Worm (Caenorhabditis elegans) whole organism, L4 larva: Measurements from ENCODE around the gene C01G10.6.

Experiments
- D1046.2 ChIP-seq: fragments of 200-800 bp; sonication (Bioruptor generic); IDR thresholded peaks from 2 replicates; pipeline ENCODE4 v1.3.6; 2022; ENCODE audit warnings: missing genetic modification characterization, missing compliant biosample characterization
- F10B5.3 ChIP-seq: sonication (generic microtip); optimal IDR thresholded peaks from 2 replicates; lab custom pipeline; 2016; ENCODE audit warnings: mild to moderate bottlenecking, missing genetic modification characterization, missing compliant biosample characterization
- F26F4.8 ChIP-seq: fragments of 200-800 bp; sonication (Bioruptor generic); conservative IDR thresholded peaks from 2 replicates; pipeline ENCODE4 v1.3.6; 2022; ENCODE audit warnings: missing genetic modification characterization, missing compliant biosample characterization
- F37D6.2 ChIP-seq: sonication (generic microtip); optimal IDR thresholded peaks from 2 replicates; lab custom pipeline; 2016; ENCODE audit warnings: mild to moderate bottlenecking, missing genetic modification characterization, missing compliant biosample characterization
- F44E2.7 ChIP-seq: fragments of 200-800 bp; sonication (Bioruptor generic); IDR thresholded peaks from 2 replicates; pipeline ENCODE4 v2.1.2; 2022; ENCODE audit warnings: missing genetic modification characterization, missing compliant biosample characterization
- T26A8.4 ChIP-seq: fragments of 200-800 bp; sonication (Bioruptor generic); IDR thresholded peaks from 2 replicates; pipeline ENCODE4 v1.3.6; 2022; ENCODE audit warnings: missing genetic modification characterization, missing compliant biosample characterization
- Y105C5A.15 ChIP-seq: fragments of 200-800 bp; sonication (Bioruptor generic); IDR thresholded peaks from 2 replicates; pipeline ENCODE4 v1.3.6; 2022; ENCODE audit warnings: missing genetic modification characterization, missing compliant biosample characterization
- Y48G9A.11 ChIP-seq: fragments of 200-800 bp; sonication (Bioruptor generic); IDR thresholded peaks from 2 replicates; pipeline ENCODE4 v1.3.6; 2022; ENCODE audit warnings: missing genetic modification reagents, missing genetic modification characterization, missing compliant biosample characterization
- ZK337.2 ChIP-seq: fragments of 200-800 bp; sonication (Bioruptor generic); IDR thresholded peaks from 2 replicates; pipeline ENCODE4 v1.3.6; 2022; ENCODE audit warnings: missing genetic modification reagents, missing genetic modification characterization, missing compliant biosample characterization
- ZK546.5 ChIP-seq, 2 experiments: sonication (generic microtip); optimal IDR thresholded peaks; 2 replicates each; lab custom pipeline; 2017; ENCODE audit warnings: missing biosample characterization in 2 of 2, missing genetic modification characterization in 2 of 2
- aha-1 ChIP-seq: fragments of 150-350 bp; peaks from one replicate; lab custom pipeline; 2014; ENCODE audit warnings: missing biosample characterization, missing genetic modification characterization
- ama-1 ChIP-seq: fragments of 150-350 bp; optimal IDR thresholded peaks from 2 replicates; lab custom pipeline; 2014; ENCODE audit warnings: inconsistent platforms, mixed read lengths
- ceh-32 ChIP-seq: sonication (generic microtip); optimal IDR thresholded peaks from 2 replicates; lab custom pipeline; 2016; ENCODE audit warnings: mild to moderate bottlenecking, missing genetic modification characterization, missing compliant biosample characterization; ENCODE audit not compliant: poor library complexity
- ceh-82 ChIP-seq: sonication (generic microtip); optimal IDR thresholded peaks from 2 replicates; lab custom pipeline; 2017; ENCODE audit warnings: missing biosample characterization, missing genetic modification characterization
- ces-1 ChIP-seq: fragments of 150-350 bp; sonication (generic microtip); optimal IDR thresholded peaks from 4 replicates; lab custom pipeline; 2014; ENCODE audit warnings: missing biosample characterization, missing genetic modification reagents, missing genetic modification characterization
- cey-2 ChIP-seq: sonication (generic microtip); optimal IDR thresholded peaks from 3 replicates; lab custom pipeline; 2017; ENCODE audit warnings: missing genetic modification characterization, mild to moderate bottlenecking, missing compliant biosample characterization, antibody characterized with exemption, borderline replicate concordance; ENCODE audit not compliant: insufficient read depth
- ctbp-1 ChIP-seq: fragments of 200-800 bp; sonication (Bioruptor generic); IDR thresholded peaks from 2 replicates; pipeline ENCODE4 v1.3.6; 2022; ENCODE audit warnings: missing genetic modification reagents, missing genetic modification characterization, missing compliant biosample characterization
- daf-16 ChIP-seq, 3 experiments: sonication (generic microtip); optimal IDR thresholded peaks; 2 replicates each; lab custom pipeline; 2016 to 2017; ENCODE audit warnings: missing genetic modification characterization in 3 of 3, missing genetic modification reagents in 3 of 3, mild to moderate bottlenecking in 2 of 3, missing compliant biosample characterization in 2 of 3, missing biosample characterization in 1 of 3, moderate library complexity in 1 of 3
- daf-19 ChIP-seq: fragments of 200-800 bp; sonication (Bioruptor generic); conservative IDR thresholded peaks from 2 replicates; pipeline ENCODE4 v1.3.6; 2022; ENCODE audit warnings: missing genetic modification characterization, missing compliant biosample characterization
- dmd-9 ChIP-seq: fragments of 200-800 bp; sonication (Bioruptor generic); IDR thresholded peaks from 2 replicates; pipeline ENCODE4 v1.3.6; 2022; ENCODE audit warnings: missing genetic modification reagents, missing genetic modification characterization, missing compliant biosample characterization
- dpl-1 ChIP-seq: fragments of 150-350 bp; optimal IDR thresholded peaks from 2 replicates; lab custom pipeline; 2014; ENCODE audit warnings: missing biosample characterization, missing genetic modification reagents, missing genetic modification characterization
- egl-43 ChIP-seq: fragments of 200-800 bp; sonication (Bioruptor generic); IDR thresholded peaks from 2 replicates; pipeline ENCODE4 v1.3.6; 2022; ENCODE audit warnings: missing genetic modification reagents, missing genetic modification characterization, missing compliant biosample characterization
- fos-1 ChIP-seq: fragments of 150-350 bp; optimal IDR thresholded peaks from 2 replicates; lab custom pipeline; 2014; ENCODE audit warnings: missing biosample characterization, missing genetic modification characterization
- gei-8 ChIP-seq: fragments of 200-800 bp; sonication (Bioruptor generic); optimal IDR thresholded peaks from 2 replicates; lab custom pipeline; 2018; ENCODE audit warnings: mild to moderate bottlenecking, missing genetic modification characterization, missing compliant biosample characterization
- hlh-11 ChIP-seq: fragments of 200-800 bp; sonication (Bioruptor generic); optimal IDR thresholded peaks from 2 replicates; lab custom pipeline; 2018; ENCODE audit warnings: mild to moderate bottlenecking, missing genetic modification characterization, missing compliant biosample characterization
- lim-7 ChIP-seq: fragments of 200-800 bp; sonication (Bioruptor generic); IDR thresholded peaks from 2 replicates; pipeline ENCODE4 v1.3.6; 2022; ENCODE audit warnings: missing genetic modification characterization, missing compliant biosample characterization
- lin-13 ChIP-seq: fragments of 150-350 bp; optimal IDR thresholded peaks from 2 replicates; lab custom pipeline; 2014; ENCODE audit warnings: missing biosample characterization, missing genetic modification reagents, missing genetic modification characterization
- lin-29 ChIP-seq: fragments of 200-800 bp; sonication (Bioruptor generic); IDR thresholded peaks from 2 replicates; pipeline ENCODE4 v1.3.6; 2022; ENCODE audit warnings: missing genetic modification reagents, missing genetic modification characterization, missing compliant biosample characterization
- lin-38 ChIP-seq: fragments of 200-800 bp; sonication (Bioruptor generic); IDR thresholded peaks from 2 replicates; pipeline ENCODE4 v1.3.6; 2022; ENCODE audit warnings: missing genetic modification reagents, missing genetic modification characterization, missing compliant biosample characterization
- lir-3 ChIP-seq: sonication (generic microtip); optimal IDR thresholded peaks from 2 replicates; lab custom pipeline; 2016; ENCODE audit warnings: mild to moderate bottlenecking, missing genetic modification characterization, missing compliant biosample characterization
- lsy-2 ChIP-seq, 2 experiments: fragments of 150-350 bp in 1 of 2; sonication (generic microtip) in 1 of 2; optimal IDR thresholded peaks; 2 replicates each; lab custom pipeline; 2014 to 2017; ENCODE audit warnings: missing biosample characterization in 2 of 2, missing genetic modification characterization in 2 of 2
- madf-9 ChIP-seq: fragments of 200-800 bp; sonication (Bioruptor generic); conservative IDR thresholded peaks from 2 replicates; pipeline ENCODE4 v1.3.6; 2022; ENCODE audit warnings: missing genetic modification reagents, missing genetic modification characterization, missing compliant biosample characterization
- mdl-1 ChIP-seq, 2 experiments: fragments of 150-350 bp in 1 of 2; sonication (generic microtip) in 1 of 2; optimal IDR thresholded peaks; 2 replicates each; lab custom pipeline; 2014 to 2017; ENCODE audit warnings: missing biosample characterization in 2 of 2, missing genetic modification characterization in 2 of 2
- mes-2 ChIP-seq: sonication (generic microtip); optimal IDR thresholded peaks from 2 replicates; lab custom pipeline; 2016; ENCODE audit warnings: missing genotype, mild to moderate bottlenecking, missing genetic modification characterization, missing compliant biosample characterization; ENCODE audit not compliant: poor library complexity, severe bottlenecking
- mxl-2 ChIP-seq: fragments of 200-800 bp; sonication (Bioruptor generic); conservative IDR thresholded peaks from 2 replicates; pipeline ENCODE4 v1.3.6; 2022; ENCODE audit warnings: missing genetic modification reagents, missing genetic modification characterization, missing compliant biosample characterization
- nhr-10 ChIP-seq: fragments of 150-350 bp; optimal IDR thresholded peaks from 2 replicates; lab custom pipeline; 2014; ENCODE audit warnings: missing biosample characterization, missing genetic modification characterization
- nhr-11 ChIP-seq: fragments of 150-350 bp; optimal IDR thresholded peaks from 2 replicates; lab custom pipeline; 2014; ENCODE audit warnings: missing biosample characterization, missing genetic modification characterization
- nhr-111 ChIP-seq: fragments of 200-800 bp; sonication (Bioruptor generic); optimal IDR thresholded peaks from 2 replicates; lab custom pipeline; 2018; ENCODE audit warnings: mild to moderate bottlenecking, missing genetic modification characterization, missing compliant biosample characterization
- nhr-6 ChIP-seq: fragments of 150-350 bp; optimal IDR thresholded peaks from 2 replicates; lab custom pipeline; 2014; ENCODE audit warnings: missing biosample characterization, missing genetic modification characterization
- nhr-77 ChIP-seq: fragments of 150-350 bp; optimal IDR thresholded peaks from 2 replicates; lab custom pipeline; 2014; ENCODE audit warnings: missing biosample characterization, missing genetic modification characterization
- pha-4 ChIP-seq, 2 experiments: fragments of 150-350 bp in 1 of 2; fragments of 200-800 bp in 1 of 2; sonication (Bioruptor generic) in 1 of 2; IDR thresholded peaks in 1 of 2; optimal IDR thresholded peaks in 1 of 2; 2 replicates each; pipeline versions ENCODE4 v1.3.6 to Lab custom; 2014 to 2022; ENCODE audit warnings: missing genetic modification characterization in 2 of 2, missing genetic modification reagents in 2 of 2, missing biosample characterization in 1 of 2, missing compliant biosample characterization in 1 of 2
- php-3 ChIP-seq: fragments of 200-800 bp; sonication (Bioruptor generic); IDR thresholded peaks from 2 replicates; pipeline ENCODE4 v1.3.6; 2022; ENCODE audit warnings: missing genetic modification reagents, missing genetic modification characterization, missing compliant biosample characterization
- pqm-1 ChIP-seq: sonication (generic microtip); optimal IDR thresholded peaks from 2 replicates; lab custom pipeline; 2017; ENCODE audit warnings: missing biosample characterization, missing genetic modification characterization
- set-16 ChIP-seq: fragments of 200-800 bp; sonication (Bioruptor generic); IDR thresholded peaks from 2 replicates; pipeline ENCODE4 v1.3.6; 2022; ENCODE audit warnings: missing genetic modification reagents, missing genetic modification characterization, missing compliant biosample characterization
- skn-1 ChIP-seq: fragments of 150-350 bp; optimal IDR thresholded peaks from 2 replicates; lab custom pipeline; 2014; ENCODE audit warnings: missing biosample characterization, missing genetic modification characterization
- snpc-1.2 ChIP-seq: fragments of 200-800 bp; sonication (Bioruptor generic); IDR thresholded peaks from 2 replicates; pipeline ENCODE4 v1.3.6; 2022; ENCODE audit warnings: missing genetic modification reagents, missing genetic modification characterization, missing compliant biosample characterization
- snpc-4 ChIP-seq: fragments of 150-350 bp; optimal IDR thresholded peaks from 2 replicates; lab custom pipeline; 2014; ENCODE audit warnings: missing biosample characterization, missing genetic modification characterization
- tag-97 ChIP-seq: fragments of 200-800 bp; sonication (Bioruptor generic); IDR thresholded peaks from 2 replicates; pipeline ENCODE4 v1.3.6; 2022; ENCODE audit warnings: missing genetic modification characterization, missing compliant biosample characterization
- unc-130 ChIP-seq: sonication (generic microtip); optimal IDR thresholded peaks from 2 replicates; lab custom pipeline; 2016; ENCODE audit warnings: missing genetic modification reagents, missing genetic modification characterization, missing compliant biosample characterization
- zip-11 ChIP-seq: fragments of 200-800 bp; sonication (Bioruptor generic); IDR thresholded peaks from 2 replicates; pipeline ENCODE4 v1.3.6; 2022; ENCODE audit warnings: missing genetic modification characterization, missing compliant biosample characterization

C01G10.6 gene

DNA sequence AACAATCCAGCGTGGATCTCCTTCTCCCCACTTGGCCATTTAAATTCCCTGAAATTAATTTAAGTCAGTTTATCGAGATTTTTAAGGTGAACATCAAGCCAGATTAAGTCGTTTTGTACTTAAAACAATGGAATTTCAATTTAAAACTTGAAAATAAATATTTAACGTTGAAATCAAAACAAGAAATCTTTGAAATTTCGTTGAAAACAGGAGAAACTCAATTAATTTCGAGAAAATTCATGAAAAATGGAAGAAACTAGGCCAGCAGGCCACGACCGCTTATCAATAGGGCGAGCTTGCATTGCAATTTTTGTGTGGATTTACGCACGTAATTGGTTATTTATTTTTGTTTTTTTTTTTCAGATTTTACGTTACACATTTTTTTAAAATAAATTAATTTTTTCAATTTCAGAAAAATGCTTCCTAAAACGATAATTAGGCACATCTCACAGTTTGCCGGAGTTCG is 2.1 kb upstream of the C01G10.6 start, which contains the start of the genes ahsa-1 and C01G10.7:
Gene ahsa-1, minus strand, starts transcription at position 51 of the 466 bp plus-strand sequence.
Gene C01G10.7, plus strand, starts transcription at position 413 of the 466 bp plus-strand sequence.
- TF ChIP-seq tag-97 (GFP tag; lab: Robert Waterston, UW) (0 out of 2 replicates have a peak, but pooled peaks have one; percentile 12), lin-38 (GFP tag; lab: Robert Waterston, UW) (peak; percentile 99), pha-4 (GFP tag; IDR thresholded peaks at IDR 0.05; lab: Robert Waterston, UW) (peak; percentile 54; the same call in 1 of the 2 replicates), pha-4 (tag; optimal IDR thresholded peaks at IDR 0.05; lab: Kevin White, UChicago) (peak; percentile 97), php-3 (GFP tag; lab: Robert Waterston, UW) (no peak), nhr-77 (peak; percentile 88), ctbp-1 (GFP tag; lab: Robert Waterston, UW) (no peak), set-16 (no peak), daf-16 (GFP tag; optimal IDR thresholded peaks at IDR 0.05; lab: Kevin White, UChicago) (peak in 1 of 2 experiments; percentile 72), daf-16 (tag; optimal IDR thresholded peaks at IDR 0.05; lab: Kevin White, UChicago) (no peak), egl-43 (GFP tag; lab: Robert Waterston, UW) (no peak), lin-29 (no peak), ama-1 (lab: Kevin White, UChicago) (no peak), gei-8 (no peak), F44E2.7 (no peak), unc-130 (GFP tag; lab: Kevin White, UChicago) (peak; percentile 98), mxl-2 (GFP tag; lab: Robert Waterston, UW) (no peak), Y105C5A.15 (GFP tag; lab: Robert Waterston, UW) (no peak), mes-2 (peak; percentile 99), nhr-11 (tag; lab: Kevin White, UChicago) (peak; percentile 66), nhr-10 (tag; lab: Kevin White, UChicago) (peak; percentile 8), dpl-1 (GFP tag; lab: Kevin White, UChicago) (peak; percentile 84), nhr-111 (no peak), ceh-82 (no peak), dmd-9 (GFP tag; lab: Robert Waterston, UW) (peak; percentile 86), pqm-1 (peak; percentile 72), lim-7 (no peak), F10B5.3 (tag; lab: Kevin White, UChicago) (no peak), snpc-4 (tag; lab: Kevin White, UChicago) (no peak), skn-1 (tag; lab: Kevin White, UChicago) (no peak), Y48G9A.11 (GFP tag; lab: Robert Waterston, UW) (peak; percentile 82), hlh-11 (tag; lab: Kevin White, UChicago) (peak; percentile 74), lin-13 (GFP tag; lab: Kevin White, UChicago) (peak; percentile 86), snpc-1.2 (GFP tag; lab: Robert Waterston, UW) (no peak), cey-2 (tag; lab: Kevin White, UChicago) (no peak), D1046.2 (GFP tag; lab: Robert Waterston, UW) (no peak), fos-1 (no peak), ZK546.5 (tag; optimal IDR thresholded peaks at IDR 0.05; lab: Kevin White, UChicago) (no peak), F26F4.8 (GFP tag; lab: Robert Waterston, UW) (no peak), aha-1 (tag; lab: Kevin White, UChicago) (peak; percentile 98), madf-9 (GFP tag; lab: Robert Waterston, UW) (peak; percentile 75), ceh-32 (tag; lab: Kevin White, UChicago) (no peak), T26A8.4 (GFP tag; lab: Robert Waterston, UW) (peak; percentile 59; the same call in 1 of the 2 replicates), lir-3 (tag; lab: Kevin White, UChicago) (no peak), nhr-6 (tag; lab: Kevin White, UChicago) (peak; percentile 99), zip-11 (GFP tag; lab: Robert Waterston, UW) (no peak), daf-19 (GFP tag; lab: Robert Waterston, UW) (no peak), lsy-2 (tag; optimal IDR thresholded peaks at IDR 0.05; lab: Kevin White, UChicago) (peak; percentile 64 to 94), ces-1 (GFP tag; lab: Kevin White, UChicago) (peak; percentile 60), mdl-1 (tag; optimal IDR thresholded peaks at IDR 0.05; lab: Kevin White, UChicago) (peak in 1 of 2 experiments; percentile 13), F37D6.2 (tag; lab: Kevin White, UChicago) (peak; percentile 70), ZK337.2 (GFP tag; lab: Robert Waterston, UW) (peak; percentile 91)
